Worm (Caenorhabditis elegans) whole organism, young adult: Measurements from ENCODE around the gene algn-12.

Source experiments
- B0035.1 ChIP-seq: sonication (generic microtip); optimal IDR thresholded peaks from 2 replicates; lab custom pipeline; 2016; ENCODE audit warnings: missing genetic modification characterization, mild to moderate bottlenecking, missing compliant biosample characterization, missing genotype, missing genetic modification reagents
- F10E7.11 ChIP-seq: sonication (generic microtip); optimal IDR thresholded peaks from 2 replicates; lab custom pipeline; 2017; ENCODE audit warnings: mild to moderate bottlenecking, missing genetic modification characterization, moderate library complexity, missing compliant biosample characterization
- F37B4.10 ChIP-seq: fragments of 200-800 bp; sonication (Bioruptor generic); IDR thresholded peaks from 2 replicates; pipeline ENCODE4 v1.3.6; 2022; ENCODE audit warnings: missing genetic modification characterization, missing compliant biosample characterization
- F55B11.4 ChIP-seq: sonication (generic microtip); optimal IDR thresholded peaks from 2 replicates; lab custom pipeline; 2016; ENCODE audit warnings: missing compliant biosample characterization, missing genetic modification characterization, borderline replicate concordance; ENCODE audit not compliant: insufficient read depth
- F57C9.4 ChIP-seq: sonication (generic microtip); optimal IDR thresholded peaks from 2 replicates; lab custom pipeline; 2017; ENCODE audit warnings: mild to moderate bottlenecking, missing genetic modification characterization, missing compliant biosample characterization
- K12H6.12 ChIP-seq: fragments of 200-800 bp; sonication (Bioruptor generic); optimal IDR thresholded peaks from 2 replicates; lab custom pipeline; 2018; ENCODE audit warnings: mild to moderate bottlenecking, missing genetic modification characterization, missing compliant biosample characterization
- T07F8.4 ChIP-seq: sonication (generic microtip); optimal IDR thresholded peaks from 2 replicates; lab custom pipeline; 2016; ENCODE audit warnings: mild to moderate bottlenecking, missing genetic modification characterization, moderate library complexity, missing compliant biosample characterization
- T26A5.8 ChIP-seq: sonication (generic microtip); optimal IDR thresholded peaks from 2 replicates; lab custom pipeline; 2016; ENCODE audit warnings: missing genetic modification characterization, missing compliant biosample characterization
- Y53G8AR.9 ChIP-seq: fragments of 200-800 bp; sonication (Bioruptor generic); conservative IDR thresholded peaks from 2 replicates; pipeline ENCODE4 v1.3.6; 2022; ENCODE audit warnings: missing genetic modification reagents, missing genetic modification characterization, missing compliant biosample characterization
- Y79H2A.3 ChIP-seq: fragments of 200-800 bp; sonication (Bioruptor generic); conservative IDR thresholded peaks from 2 replicates; pipeline ENCODE4 v1.3.6; 2022; ENCODE audit warnings: missing genetic modification reagents, missing genetic modification characterization, missing compliant biosample characterization
- ZK185.1 ChIP-seq: sonication (generic microtip); optimal IDR thresholded peaks from 2 replicates; lab custom pipeline; 2016; ENCODE audit warnings: mild to moderate bottlenecking, missing genetic modification characterization, missing compliant biosample characterization; ENCODE audit not compliant: poor library complexity, severe bottlenecking
- akir-1 ChIP-seq: fragments of 200-800 bp; sonication (Bioruptor generic); optimal IDR thresholded peaks from 2 replicates; lab custom pipeline; 2018; ENCODE audit warnings: mild to moderate bottlenecking, missing genetic modification characterization, moderate library complexity, missing compliant biosample characterization
- aptf-3 ChIP-seq: fragments of 200-800 bp; sonication (Bioruptor generic); IDR thresholded peaks from 2 replicates; pipeline ENCODE4 v1.3.6; 2022; ENCODE audit warnings: missing genetic modification characterization, missing compliant biosample characterization
- atf-7 ChIP-seq: sonication (generic microtip); optimal IDR thresholded peaks from 2 replicates; lab custom pipeline; 2017; ENCODE audit warnings: mild to moderate bottlenecking, missing genetic modification characterization, missing compliant biosample characterization
- athp-1 ChIP-seq: sonication (generic microtip); optimal IDR thresholded peaks from 2 replicates; lab custom pipeline; 2017; ENCODE audit warnings: mild to moderate bottlenecking, missing genetic modification characterization, missing compliant biosample characterization
- attf-5 ChIP-seq: fragments of 200-800 bp; sonication (Bioruptor generic); optimal IDR thresholded peaks from 2 replicates; lab custom pipeline; 2018; ENCODE audit warnings: mild to moderate bottlenecking, missing genetic modification characterization, missing compliant biosample characterization
- ceh-40 ChIP-seq: fragments of 200-800 bp; sonication (Bioruptor generic); IDR thresholded peaks from 2 replicates; pipeline ENCODE4 v1.3.6; 2022; ENCODE audit warnings: missing genetic modification characterization, missing compliant biosample characterization
- ceh-91 ChIP-seq: fragments of 200-800 bp; sonication (Bioruptor generic); IDR thresholded peaks from 2 replicates; pipeline ENCODE4 v1.3.6; 2022; ENCODE audit warnings: missing genetic modification reagents, missing genetic modification characterization, missing compliant biosample characterization
- die-1 ChIP-seq: sonication (generic microtip); optimal IDR thresholded peaks from 2 replicates; lab custom pipeline; 2016; ENCODE audit warnings: missing genotype, mild to moderate bottlenecking, missing genetic modification characterization, missing compliant biosample characterization
- dox-1 ChIP-seq: fragments of 200-800 bp; sonication (Bioruptor generic); IDR thresholded peaks from 2 replicates; pipeline ENCODE4 v1.3.6; 2022; ENCODE audit warnings: missing genetic modification reagents, missing genetic modification characterization, missing compliant biosample characterization
- dpff-1 ChIP-seq: sonication (generic microtip); optimal IDR thresholded peaks from 2 replicates; lab custom pipeline; 2017; ENCODE audit warnings: mild to moderate bottlenecking, missing genetic modification characterization, missing compliant biosample characterization
- dpl-1 ChIP-seq: fragments of 150-350 bp; optimal IDR thresholded peaks from 2 replicates; lab custom pipeline; 2014; ENCODE audit warnings: missing biosample characterization, missing genetic modification reagents, missing genetic modification characterization
- fkh-3 ChIP-seq: sonication (generic microtip); optimal IDR thresholded peaks from 2 replicates; lab custom pipeline; 2016; ENCODE audit warnings: mild to moderate bottlenecking, missing genetic modification characterization, missing compliant biosample characterization
- him-1 ChIP-seq: sonication (generic microtip); optimal IDR thresholded peaks from 2 replicates; lab custom pipeline; 2016; ENCODE audit warnings: missing genotype, missing genetic modification reagents, missing genetic modification characterization, missing compliant biosample characterization
- hlh-12 ChIP-seq: sonication (generic microtip); optimal IDR thresholded peaks from 2 replicates; lab custom pipeline; 2016; ENCODE audit warnings: missing genetic modification characterization, missing compliant biosample characterization
- hrde-1 ChIP-seq: sonication (generic microtip); optimal IDR thresholded peaks from 2 replicates; lab custom pipeline; 2016; ENCODE audit warnings: missing genetic modification characterization, mild to moderate bottlenecking, missing compliant biosample characterization, moderate library complexity, missing genotype, missing genetic modification reagents, borderline replicate concordance
- let-607 ChIP-seq, 2 experiments: fragments of 200-800 bp in 1 of 2; sonication (Bioruptor generic) in 1 of 2; sonication (generic microtip) in 1 of 2; optimal IDR thresholded peaks; 2 replicates each; lab custom pipeline; 2016 to 2018; ENCODE audit warnings: mild to moderate bottlenecking in 2 of 2, missing compliant biosample characterization in 2 of 2, missing genetic modification characterization in 2 of 2, moderate library complexity in 2 of 2, missing genotype in 1 of 2
- lin-35 ChIP-seq, 3 experiments: fragments of 150-350 bp in 2 of 3; sonication (generic microtip) in 1 of 3; optimal IDR thresholded peaks; 2 replicates each; lab custom pipeline; 2014 to 2018; ENCODE audit warnings: missing biosample characterization in 3 of 3, missing genetic modification characterization in 3 of 3, missing genetic modification reagents in 3 of 3
- lin-54 ChIP-seq: fragments of 200-800 bp; sonication (Bioruptor generic); optimal IDR thresholded peaks from 2 replicates; lab custom pipeline; 2018; ENCODE audit warnings: mild to moderate bottlenecking, missing genetic modification characterization, missing compliant biosample characterization
- lsl-1 ChIP-seq: fragments of 200-800 bp; sonication (Bioruptor generic); optimal IDR thresholded peaks from 2 replicates; lab custom pipeline; 2018; ENCODE audit warnings: mild to moderate bottlenecking, missing genetic modification characterization, moderate library complexity, missing compliant biosample characterization
- lsy-27 ChIP-seq: sonication (generic microtip); optimal IDR thresholded peaks from 2 replicates; lab custom pipeline; 2017; ENCODE audit warnings: missing genetic modification characterization, mild to moderate bottlenecking, missing compliant biosample characterization, antibody characterized with exemption, missing genotype, borderline replicate concordance; ENCODE audit not compliant: insufficient read depth
- madf-6 ChIP-seq: fragments of 200-800 bp; sonication (Bioruptor generic); IDR thresholded peaks from 2 replicates; pipeline ENCODE4 v1.3.6; 2022; ENCODE audit warnings: missing genetic modification reagents, missing genetic modification characterization, missing compliant biosample characterization
- nfya-1 ChIP-seq: sonication (generic microtip); optimal IDR thresholded peaks from 2 replicates; lab custom pipeline; 2017; ENCODE audit warnings: antibody characterized with exemption, missing compliant biosample characterization, missing genetic modification characterization, borderline replicate concordance; ENCODE audit not compliant: insufficient read depth
- nhr-120 ChIP-seq: fragments of 200-800 bp; sonication (Bioruptor generic); IDR thresholded peaks from 2 replicates; pipeline ENCODE4 v1.3.6; 2022; ENCODE audit warnings: missing genetic modification characterization, missing compliant biosample characterization
- nhr-80 ChIP-seq: sonication (generic microtip); optimal IDR thresholded peaks from 2 replicates; lab custom pipeline; 2016; ENCODE audit warnings: missing genetic modification characterization, missing compliant biosample characterization
- pbrm-1 ChIP-seq: fragments of 200-800 bp; sonication (Bioruptor generic); IDR thresholded peaks from 2 replicates; pipeline ENCODE4 v1.3.6; 2022; ENCODE audit warnings: missing genetic modification reagents, missing genetic modification characterization, missing compliant biosample characterization
- rcor-1 ChIP-seq: fragments of 200-800 bp; sonication (Bioruptor generic); IDR thresholded peaks from 2 replicates; pipeline ENCODE4 v1.3.6; 2022; ENCODE audit warnings: missing genetic modification reagents, missing genetic modification characterization, missing compliant biosample characterization
- rec-8 ChIP-seq, 2 experiments: sonication (generic microtip); optimal IDR thresholded peaks; 2 replicates each; lab custom pipeline; 2016; ENCODE audit warnings: mild to moderate bottlenecking in 2 of 2, missing genetic modification characterization in 2 of 2, missing genetic modification reagents in 2 of 2, missing genotype in 2 of 2, missing biosample characterization in 1 of 2, missing compliant biosample characterization in 1 of 2, moderate library complexity in 1 of 2
- repo-1 ChIP-seq: sonication (generic microtip); optimal IDR thresholded peaks from 2 replicates; lab custom pipeline; 2017; ENCODE audit warnings: mild to moderate bottlenecking, missing genetic modification characterization, missing compliant biosample characterization
- sea-2 ChIP-seq: fragments of 200-800 bp; sonication (Bioruptor generic); IDR thresholded peaks from 2 replicates; pipeline ENCODE4 v1.3.6; 2022; ENCODE audit warnings: missing genetic modification characterization, missing compliant biosample characterization
- snpc-3.4 ChIP-seq: sonication (generic microtip); optimal IDR thresholded peaks from 2 replicates; lab custom pipeline; 2017; ENCODE audit warnings: missing genetic modification characterization, mild to moderate bottlenecking, missing compliant biosample characterization, antibody characterized with exemption, moderate library complexity, missing genotype, missing genetic modification reagents
- tbp1 ChIP-seq: fragments of 200-800 bp; sonication (Bioruptor generic); optimal IDR thresholded peaks from 2 replicates; lab custom pipeline; 2018; ENCODE audit warnings: mild to moderate bottlenecking, missing genetic modification characterization, missing compliant biosample characterization
- unc-62 ChIP-seq: fragments of 150-350 bp; optimal IDR thresholded peaks from 2 replicates; lab custom pipeline; 2014; ENCODE audit warnings: missing biosample characterization, missing genetic modification reagents, missing genetic modification characterization
- xnd-1 ChIP-seq: sonication (generic microtip); optimal IDR thresholded peaks from 2 replicates; lab custom pipeline; 2016; ENCODE audit warnings: missing genotype, missing genetic modification reagents, missing genetic modification characterization, missing compliant biosample characterization
- ztf-26 ChIP-seq: sonication (generic microtip); optimal IDR thresholded peaks from 2 replicates; lab custom pipeline; 2017; ENCODE audit warnings: missing genetic modification characterization, missing compliant biosample characterization
- ztf-28 ChIP-seq: fragments of 200-800 bp; sonication (Bioruptor generic); IDR thresholded peaks from 2 replicates; pipeline ENCODE4 v1.3.6; 2022; ENCODE audit warnings: missing genetic modification reagents, missing genetic modification characterization, missing compliant biosample characterization
- ztf-6 ChIP-seq: fragments of 200-800 bp; sonication (Bioruptor generic); IDR thresholded peaks from 2 replicates; pipeline ENCODE4 v1.3.6; 2022; ENCODE audit warnings: missing genetic modification reagents, missing genetic modification characterization, missing compliant biosample characterization

Gene algn-12

ce11 chrV:8000929-8001513, 33.9 kb upstream of the algn-12 start, which contains the start of gene Y97E10AR.1:
TSS of gene Y97E10AR.1 (plus strand) at chrV:8001463.
- TF ChIP-seq rec-8 (tag; optimal IDR thresholded peaks at IDR 0.05; lab: Kevin White, UChicago) (no peak), Y53G8AR.9 (0 out of 2 replicates have a peak, but pooled peaks have one; percentile 68), hlh-12 (tag; lab: Kevin White, UChicago) (no peak), hrde-1 (tag; lab: Kevin White, UChicago) (no peak), let-607 (tag; optimal IDR thresholded peaks at IDR 0.05; lab: Kevin White, UChicago) (peak; percentile 62 to 68), F37B4.10 (GFP tag; lab: Robert Waterston, UW) (no peak), die-1 (tag; lab: Kevin White, UChicago) (no peak), pbrm-1 (GFP tag; lab: Robert Waterston, UW) (peak; percentile 57), dpl-1 (GFP tag; lab: Kevin White, UChicago) (no peak), nhr-80 (tag; lab: Kevin White, UChicago) (peak; percentile 98), T07F8.4 (tag; lab: Kevin White, UChicago) (no peak), him-1 (tag; lab: Kevin White, UChicago) (no peak), F57C9.4 (tag; lab: Kevin White, UChicago) (no peak), athp-1 (tag; lab: Kevin White, UChicago) (no peak), madf-6 (GFP tag; lab: Robert Waterston, UW) (no peak), repo-1 (tag; lab: Kevin White, UChicago) (no peak), snpc-3.4 (tag; lab: Kevin White, UChicago) (peak; percentile 1), akir-1 (GFP tag; lab: Kevin White, UChicago) (no peak), attf-5 (GFP tag; lab: Kevin White, UChicago) (peak; percentile 85), lsl-1 (no peak), aptf-3 (GFP tag; lab: Robert Waterston, UW) (no peak), lin-54 (no peak), dox-1 (GFP tag; lab: Robert Waterston, UW) (no peak; the same call in 1 of the 2 replicates), lin-35 (GFP tag; optimal IDR thresholded peaks at IDR 0.05; lab: Kevin White, UChicago) (peak in 1 of 3 experiments; percentile 80), K12H6.12 (peak; percentile 81), unc-62 (peak; percentile 78), Y79H2A.3 (no peak), F10E7.11 (tag; lab: Kevin White, UChicago) (no peak), ztf-6 (GFP tag; lab: Robert Waterston, UW) (no peak), dpff-1 (tag; lab: Kevin White, UChicago) (no peak), ceh-91 (GFP tag; lab: Robert Waterston, UW) (no peak), ZK185.1 (peak; percentile 26), B0035.1 (tag; lab: Kevin White, UChicago) (no peak), T26A5.8 (no peak), ceh-40 (GFP tag; lab: Robert Waterston, UW) (no peak), nhr-120 (GFP tag; lab: Robert Waterston, UW) (no peak), sea-2 (GFP tag; lab: Robert Waterston, UW) (no peak), F55B11.4 (tag; lab: Kevin White, UChicago) (no peak), tbp1 (no peak), ztf-26 (no peak), xnd-1 (tag; lab: Kevin White, UChicago) (no peak), lsy-27 (tag; lab: Kevin White, UChicago) (no peak), rcor-1 (GFP tag; lab: Robert Waterston, UW) (0 out of 2 replicates have a peak, but pooled peaks have one; percentile 21), ztf-28 (GFP tag; lab: Robert Waterston, UW) (no peak), atf-7 (tag; lab: Kevin White, UChicago) (peak; percentile 85), nfya-1 (tag; lab: Kevin White, UChicago) (no peak), fkh-3 (tag; lab: Kevin White, UChicago) (no peak)
